Fruit fly (Drosophila melanogaster) whole organism, prepupa: ENCODE measurements around the gene brv2.

ENCODE experiments used
- CG11902 ChIP-seq: fragments of 200-800 bp; sonication (Bioruptor generic); optimal IDR thresholded peaks from 3 replicates; lab custom pipeline; 2016; ENCODE audit warnings: missing biosample characterization, missing genetic modification characterization
- Ets21C ChIP-seq: fragments of 200-800 bp; sonication (Bioruptor generic); optimal IDR thresholded peaks from 3 replicates; lab custom pipeline; 2016; ENCODE audit warnings: missing biosample characterization, missing genetic modification characterization
- achi ChIP-seq: fragments of 200-800 bp; sonication (Bioruptor generic); optimal IDR thresholded peaks from 3 replicates; lab custom pipeline; 2016; ENCODE audit warnings: missing biosample characterization, missing genetic modification characterization
- svp ChIP-seq: fragments of 200-800 bp; sonication (Bioruptor generic); peaks from one replicate; lab custom pipeline; 2016; ENCODE audit warnings: missing biosample characterization, missing genetic modification characterization

DNA sequence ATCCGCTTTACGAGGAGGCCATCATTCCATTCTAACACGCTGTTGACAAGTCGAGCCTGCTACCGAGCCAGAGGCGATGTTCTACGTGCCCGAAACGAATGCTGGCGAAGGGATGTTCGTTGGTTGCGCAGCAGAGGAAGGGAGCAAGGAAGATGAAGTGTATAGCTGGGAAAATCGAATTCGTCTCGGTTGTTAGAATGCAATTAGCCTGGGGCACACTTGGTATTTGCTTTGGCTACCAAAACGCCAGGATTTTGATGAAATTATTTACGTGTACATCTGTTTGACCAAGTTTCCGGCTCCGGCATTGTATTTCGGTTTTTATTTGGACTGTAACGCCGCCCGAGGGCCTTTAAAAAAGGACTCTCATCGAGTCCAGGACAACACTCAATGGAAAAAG, 12.9 kb upstream of the brv2 start:
- TF ChIP-seq achi (GFP tag; lab: Kevin White, UChicago) (no peak), Ets21C (GFP tag; lab: Kevin White, UChicago) (no peak), CG11902 (no peak), svp (GFP tag; lab: Kevin White, UChicago) (no peak)
